Fruit fly (Drosophila melanogaster) whole organism, embryonic: ENCODE data around the gene Gbs-70E.

Source experiments
- Abd-B ChIP-seq: fragments of 200-800 bp; sonication (Bioruptor generic); optimal IDR thresholded peaks from 2 replicates; lab custom pipeline; 2018; ENCODE audit warnings: missing biosample characterization, mild to moderate bottlenecking, missing genetic modification characterization, moderate library complexity
- CG10147 ChIP-seq: fragments of 200-800 bp; sonication (Bioruptor generic); optimal IDR thresholded peaks from 2 replicates; lab custom pipeline; 2019; ENCODE audit warnings: missing biosample characterization, mild to moderate bottlenecking, missing genetic modification characterization, moderate library complexity
- CG12659 ChIP-seq: fragments of 200-800 bp; sonication (Bioruptor generic); optimal IDR thresholded peaks from 3 replicates; lab custom pipeline; 2017; ENCODE audit warnings: mild to moderate bottlenecking, missing biosample characterization, missing genetic modification reagents, missing genetic modification characterization
- CG12942 ChIP-seq: fragments of 200-800 bp; sonication (Bioruptor generic); optimal IDR thresholded peaks from 3 replicates; lab custom pipeline; 2016; ENCODE audit warnings: missing biosample characterization, missing genetic modification characterization
- CG15514 ChIP-seq: fragments of 200-800 bp; sonication (Bioruptor generic); optimal IDR thresholded peaks from 3 replicates; lab custom pipeline; 2017; ENCODE audit warnings: missing biosample characterization, missing genetic modification characterization, mild to moderate bottlenecking, moderate library complexity, missing genetic modification reagents
- CG1603 ChIP-seq: fragments of 200-800 bp; sonication (Bioruptor generic); optimal IDR thresholded peaks from 2 replicates; lab custom pipeline; 2019; ENCODE audit warnings: missing biosample characterization, mild to moderate bottlenecking, missing genetic modification characterization, moderate library complexity
- CG17829 ChIP-seq: fragments of 200-800 bp; optimal IDR thresholded peaks from 2 replicates; lab custom pipeline; 2019; ENCODE audit warnings: missing biosample characterization, mild to moderate bottlenecking, missing genetic modification characterization, moderate library complexity
- CG2712 ChIP-seq: fragments of 200-800 bp; optimal IDR thresholded peaks from 3 replicates; lab custom pipeline; 2019; ENCODE audit warnings: missing biosample characterization, mild to moderate bottlenecking, missing genetic modification characterization, moderate library complexity
- CG33557 ChIP-seq: fragments of 200-800 bp; sonication (Bioruptor generic); optimal IDR thresholded peaks from 2 replicates; lab custom pipeline; 2019; ENCODE audit warnings: missing biosample characterization, mild to moderate bottlenecking, missing genetic modification characterization, moderate library complexity
- CG34224 ChIP-seq: fragments of 200-800 bp; sonication (Bioruptor generic); IDR thresholded peaks from 3 replicates; pipeline ENCODE4 v1.3.6; 2022; ENCODE audit warnings: missing biosample characterization, missing genetic modification characterization; ENCODE audit not compliant: partially characterized antibody
- CG4617 ChIP-seq: fragments of 200-800 bp; sonication (Bioruptor generic); optimal IDR thresholded peaks from 3 replicates; lab custom pipeline; 2016; ENCODE audit warnings: missing biosample characterization, missing genetic modification characterization, borderline replicate concordance
- CG4730 ChIP-seq: fragments of 200-800 bp; sonication (Bioruptor generic); IDR thresholded peaks from 2 replicates; pipeline ENCODE4 v1.3.6; 2022; ENCODE audit warnings: missing biosample characterization, missing genetic modification characterization
- CG6791 ChIP-seq: fragments of 200-800 bp; sonication (Bioruptor generic); IDR thresholded peaks from 3 replicates; pipeline ENCODE4 v1.3.6; 2022; ENCODE audit warnings: missing biosample characterization, missing genetic modification characterization; ENCODE audit not compliant: partially characterized antibody
- CG7372 ChIP-seq: fragments of 200-800 bp; sonication (Bioruptor generic); IDR thresholded peaks from 2 replicates; pipeline ENCODE4 v1.3.6; 2022; ENCODE audit warnings: missing biosample characterization, missing genetic modification characterization
- CG7963 ChIP-seq: fragments of 200-800 bp; sonication (Bioruptor generic); IDR thresholded peaks from 3 replicates; pipeline ENCODE4 v1.3.6; 2022; ENCODE audit warnings: missing biosample characterization, missing genetic modification characterization; ENCODE audit not compliant: partially characterized antibody
- CG8290 ChIP-seq, 3 experiments: fragments of 200-800 bp; sonication (Bioruptor generic); optimal IDR thresholded peaks; 2 replicates each; lab custom pipeline; 2016 to 2019; ENCODE audit warnings: missing biosample characterization in 3 of 3, missing genetic modification characterization in 3 of 3, mild to moderate bottlenecking in 2 of 3, moderate library complexity in 1 of 3
- CG9215 ChIP-seq: fragments of 200-800 bp; sonication (Bioruptor generic); IDR thresholded peaks from 2 replicates; pipeline ENCODE4 v1.3.6; 2022; ENCODE audit warnings: missing biosample characterization, missing genetic modification characterization
- CoRest ChIP-seq: fragments of 200-800 bp; sonication (Bioruptor generic); optimal IDR thresholded peaks from 3 replicates; lab custom pipeline; 2018; ENCODE audit warnings: missing biosample characterization, mild to moderate bottlenecking, missing genetic modification characterization, moderate library complexity
- Dref ChIP-seq: fragments of 200-800 bp; sonication (Bioruptor generic); IDR thresholded peaks from 2 replicates; pipeline ENCODE4 v1.3.6; 2022; ENCODE audit warnings: missing biosample characterization, missing genetic modification characterization
- E2f2 ChIP-seq: fragments of 200-800 bp; sonication (Bioruptor generic); IDR thresholded peaks from 2 replicates; pipeline ENCODE4 v1.3.6; 2022; ENCODE audit warnings: missing biosample characterization, missing genetic modification characterization
- Ets97D ChIP-seq: fragments of 200-800 bp; sonication (Bioruptor generic); optimal IDR thresholded peaks from 3 replicates; lab custom pipeline; 2016; ENCODE audit warnings: missing biosample characterization, missing genetic modification characterization
- Fer1 ChIP-seq: fragments of 200-800 bp; sonication (Bioruptor generic); optimal IDR thresholded peaks from 2 replicates; lab custom pipeline; 2017; ENCODE audit warnings: missing biosample characterization, mild to moderate bottlenecking, missing genetic modification characterization
- HLH4C ChIP-seq: fragments of 200-800 bp; sonication (Bioruptor generic); IDR thresholded peaks from 3 replicates; pipeline ENCODE4 v1.3.6; 2022; ENCODE audit warnings: missing biosample characterization, missing genetic modification characterization; ENCODE audit not compliant: partially characterized antibody
- Hmr ChIP-seq: fragments of 200-800 bp; sonication (Bioruptor generic); optimal IDR thresholded peaks from 3 replicates; lab custom pipeline; 2017; ENCODE audit warnings: mild to moderate bottlenecking, missing biosample characterization, missing genetic modification reagents, missing genetic modification characterization
- Lhr ChIP-seq: fragments of 200-800 bp; sonication (Bioruptor generic); optimal IDR thresholded peaks from 3 replicates; lab custom pipeline; 2017; ENCODE audit warnings: mild to moderate bottlenecking, missing biosample characterization, missing genetic modification reagents, missing genetic modification characterization
- MBD-R2 ChIP-seq: fragments of 200-800 bp; sonication (Bioruptor generic); IDR thresholded peaks from 2 replicates; pipeline ENCODE4 v1.3.6; 2022; ENCODE audit warnings: missing biosample characterization, missing genetic modification characterization
- Nf-YB ChIP-seq: fragments of 200-800 bp; sonication (Bioruptor generic); optimal IDR thresholded peaks from 3 replicates; lab custom pipeline; 2019; ENCODE audit warnings: missing biosample characterization, mild to moderate bottlenecking, missing genetic modification characterization, moderate library complexity
- Oli ChIP-seq: fragments of 200-800 bp; sonication (Bioruptor generic); optimal IDR thresholded peaks from 2 replicates; lab custom pipeline; 2018; ENCODE audit warnings: missing biosample characterization, mild to moderate bottlenecking, missing genetic modification characterization, moderate library complexity
- Opbp ChIP-seq: fragments of 200-800 bp; sonication (Bioruptor generic); IDR thresholded peaks from 3 replicates; pipeline ENCODE4 v1.3.6; 2022; ENCODE audit warnings: missing biosample characterization, missing genetic modification characterization; ENCODE audit not compliant: partially characterized antibody
- Rx ChIP-seq: fragments of 200-800 bp; sonication (Bioruptor generic); IDR thresholded peaks from 2 replicates; pipeline ENCODE4 v1.3.6; 2022; ENCODE audit warnings: missing biosample characterization, missing genetic modification characterization
- TFAM ChIP-seq: fragments of 200-800 bp; sonication (Bioruptor generic); optimal IDR thresholded peaks from 2 replicates; lab custom pipeline; 2017; ENCODE audit warnings: missing biosample characterization, missing genetic modification characterization, inconsistent platforms
- Trl ChIP-seq, 3 experiments: fragments of >200 bp in 2 of 3; fragments of 200-800 bp in 1 of 3; sonication (Bioruptor generic) in 1 of 3; optimal IDR thresholded peaks; 2 replicates in 1 of 3; 3 replicates in 2 of 3; lab custom pipeline; 2016 to 2017; ENCODE audit warnings: missing biosample characterization in 1 of 3, missing genetic modification characterization in 1 of 3
- Xrp1 ChIP-seq: fragments of 200-800 bp; sonication (Bioruptor generic); IDR thresholded peaks from 2 replicates; pipeline ENCODE4 v1.3.6; 2022; ENCODE audit warnings: missing biosample characterization, missing genetic modification characterization
- YL-1 ChIP-seq: fragments of 200-800 bp; sonication (Bioruptor generic); optimal IDR thresholded peaks from 3 replicates; lab custom pipeline; 2017; ENCODE audit warnings: missing biosample characterization, mild to moderate bottlenecking, missing genetic modification characterization
- al ChIP-seq: fragments of 200-800 bp; sonication (Bioruptor generic); IDR thresholded peaks from 2 replicates; pipeline ENCODE4 v1.3.6; 2022; ENCODE audit warnings: missing biosample characterization, missing genetic modification characterization
- amos ChIP-seq: fragments of 200-800 bp; sonication (Bioruptor generic); IDR thresholded peaks from 2 replicates; pipeline ENCODE4 v1.3.6; 2022; ENCODE audit warnings: missing biosample characterization, missing genetic modification characterization; ENCODE audit not compliant: partially characterized antibody
- bbx ChIP-seq: fragments of 200-800 bp; sonication (Bioruptor generic); IDR thresholded peaks from 2 replicates; pipeline ENCODE4 v1.3.6; 2022; ENCODE audit warnings: missing biosample characterization, missing genetic modification characterization; ENCODE audit not compliant: partially characterized antibody
- cas ChIP-seq: fragments of 200-800 bp; sonication (Bioruptor generic); IDR thresholded peaks from 2 replicates; pipeline ENCODE4 v1.3.6; 2022; ENCODE audit warnings: missing biosample characterization, missing genetic modification characterization
- disco-r ChIP-seq: fragments of 200-800 bp; sonication (Bioruptor generic); optimal IDR thresholded peaks from 2 replicates; lab custom pipeline; 2016; ENCODE audit warnings: missing biosample characterization, missing genetic modification characterization
- esg ChIP-seq: fragments of 200-800 bp; sonication (Bioruptor generic); conservative IDR thresholded peaks from 2 replicates; pipeline ENCODE4 v1.3.6; 2022; ENCODE audit warnings: missing biosample characterization, missing genetic modification characterization
- exex ChIP-seq: fragments of 200-800 bp; sonication (Bioruptor generic); optimal IDR thresholded peaks from 4 replicates; lab custom pipeline; 2018; ENCODE audit warnings: missing biosample characterization, mild to moderate bottlenecking, missing genetic modification characterization, moderate library complexity
- gfzf ChIP-seq: fragments of 200-800 bp; sonication (Bioruptor generic); optimal IDR thresholded peaks from 2 replicates; lab custom pipeline; 2016; ENCODE audit warnings: missing biosample characterization, mild to moderate bottlenecking, missing genetic modification characterization, moderate library complexity
- gt ChIP-seq: fragments of 200-800 bp; sonication (Bioruptor generic); IDR thresholded peaks from 2 replicates; pipeline ENCODE4 v1.3.6; 2022; ENCODE audit warnings: missing biosample characterization, missing genetic modification characterization
- lbe ChIP-seq: fragments of 200-800 bp; sonication (Bioruptor generic); optimal IDR thresholded peaks from 2 replicates; lab custom pipeline; 2016; ENCODE audit warnings: missing biosample characterization, mild to moderate bottlenecking, missing genetic modification characterization
- row ChIP-seq: fragments of 200-800 bp; sonication (Bioruptor generic); IDR thresholded peaks from 3 replicates; pipeline ENCODE4 v1.3.6; 2022; ENCODE audit warnings: missing biosample characterization, missing genetic modification characterization
- sna ChIP-seq: fragments of 200-800 bp; sonication (Bioruptor generic); IDR thresholded peaks from 2 replicates; pipeline ENCODE4 v1.3.6; 2022; ENCODE audit warnings: missing biosample characterization, missing genetic modification characterization; ENCODE audit not compliant: partially characterized antibody
- vnd ChIP-seq: fragments of 200-800 bp; sonication (Bioruptor generic); IDR thresholded peaks from 3 replicates; pipeline ENCODE4 v1.3.6; 2022; ENCODE audit warnings: missing biosample characterization, missing genetic modification characterization; ENCODE audit not compliant: partially characterized antibody
- zen ChIP-seq: fragments of 200-800 bp; sonication (Bioruptor generic); optimal IDR thresholded peaks from 3 replicates; lab custom pipeline; 2018; ENCODE audit warnings: missing biosample characterization, mild to moderate bottlenecking, missing genetic modification characterization, moderate library complexity

Gbs-70E gene

DNA sequence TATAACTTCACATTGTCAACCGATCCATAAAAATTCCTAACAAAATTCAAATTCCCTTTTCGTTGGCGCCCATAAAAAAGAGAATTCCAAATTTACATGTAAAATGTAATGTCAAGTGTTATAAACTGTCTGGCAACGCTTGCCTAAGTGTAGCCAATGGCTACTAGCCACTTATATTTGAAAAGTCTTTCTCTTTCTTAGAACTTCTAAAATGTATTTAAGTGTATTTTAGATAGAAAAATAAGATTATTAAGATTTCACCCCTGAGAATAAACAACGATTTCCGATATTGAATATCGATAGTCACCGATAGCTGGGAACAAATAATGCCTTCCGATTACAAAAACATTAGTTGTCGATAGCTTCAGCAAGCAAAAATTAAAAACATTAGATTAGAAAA is 8.9 kb upstream of the Gbs-70E start, which contains the start of gene CG34039 (continued):
- peak; percentile 6 for TF ChIP-seq lbe (GFP tag; lab: Kevin White, UChicago)
- TF ChIP-seq Opbp (GFP tag; lab: Robert Waterston, UW): peak; percentile 82; the same call in 2 of the 3 replicates
- TF ChIP-seq CG7963 (GFP tag; lab: Robert Waterston, UW): peak; percentile 95; the same call in 2 of the 3 replicates
- no peak for TF ChIP-seq Oli (tag; lab: Kevin White, UChicago)
- no peak for TF ChIP-seq Rx
- peak; percentile 13 for TF ChIP-seq exex (tag; lab: Kevin White, UChicago)
- TF ChIP-seq disco-r: no peak
- peak; percentile 28 for TF ChIP-seq zen
- peak; percentile 98 for TF ChIP-seq HLH4C (GFP tag; lab: Robert Waterston, UW)
- peak; percentile 25 for TF ChIP-seq CG1603
- peak; percentile 72 for TF ChIP-seq Nf-YB
- TF ChIP-seq CG6791 (GFP tag; lab: Robert Waterston, UW): peak; percentile 95
- TF ChIP-seq amos (GFP tag; lab: Robert Waterston, UW): peak; percentile 93; the same call in 1 of the 2 replicates
- no peak for TF ChIP-seq CG9215 (GFP tag; lab: Robert Waterston, UW)
- no peak for TF ChIP-seq TFAM (GFP tag; lab: Kevin White, UChicago)
- TF ChIP-seq CG8290 (GFP tag; optimal IDR thresholded peaks at IDR 0.05; lab: Kevin White, UChicago): peak; percentile 50
- TF ChIP-seq CG8290 (tag; optimal IDR thresholded peaks at IDR 0.05; lab: Kevin White, UChicago): peak in 1 of 2 experiments; percentile 70
- peak; percentile 52 for TF ChIP-seq CG10147 (GFP tag; lab: Kevin White, UChicago)
- TF ChIP-seq CG4617 (GFP tag; lab: Kevin White, UChicago): peak; percentile 66
- TF ChIP-seq CG12659 (GFP tag; lab: Kevin White, UChicago): peak; percentile 75
- no peak for TF ChIP-seq Xrp1 (GFP tag; lab: Robert Waterston, UW)
- peak; percentile 97 for TF ChIP-seq CG34224
- TF ChIP-seq Lhr: peak; percentile 90
- TF ChIP-seq Ets97D: peak; percentile 56
- TF ChIP-seq gt (GFP tag; lab: Robert Waterston, UW): no peak
- no peak for TF ChIP-seq Fer1 (GFP tag; lab: Kevin White, UChicago)
- TF ChIP-seq Trl (optimal IDR thresholded peaks at IDR 0.05; lab: Kevin White, UChicago): no peak
- TF ChIP-seq Trl (GFP tag; optimal IDR thresholded peaks at IDR 0.05; lab: Kevin White, UChicago): no peak
- TF ChIP-seq gfzf (GFP tag; lab: Kevin White, UChicago): peak; percentile 24
- peak; percentile 96 for TF ChIP-seq bbx (GFP tag; lab: Robert Waterston, UW)
- peak; percentile 90 for TF ChIP-seq Dref (GFP tag; lab: Robert Waterston, UW)
- TF ChIP-seq CG7372 (GFP tag; lab: Robert Waterston, UW): no peak
- peak; percentile 63 for TF ChIP-seq MBD-R2 (GFP tag; lab: Robert Waterston, UW)
- TF ChIP-seq CG4730 (GFP tag; lab: Robert Waterston, UW): no peak
- TF ChIP-seq CG15514 (GFP tag; lab: Kevin White, UChicago): peak; percentile 79
- peak; percentile 31; the same call in 2 of the 3 replicates for TF ChIP-seq row (GFP tag; lab: Robert Waterston, UW)
- peak; percentile 60 for TF ChIP-seq CG17829 (tag; lab: Kevin White, UChicago)
- peak; percentile 97 for TF ChIP-seq sna (GFP tag; lab: Robert Waterston, UW)
- peak; percentile 33 for TF ChIP-seq Hmr
- TF ChIP-seq YL-1 (GFP tag; lab: Kevin White, UChicago): peak; percentile 11
- no peak for TF ChIP-seq esg
- peak; percentile 8 for TF ChIP-seq CG12942
- TF ChIP-seq Abd-B (GFP tag; lab: Kevin White, UChicago): peak; percentile 4
- TF ChIP-seq vnd (GFP tag; lab: Robert Waterston, UW): peak; percentile 94
- peak; percentile 33 for TF ChIP-seq CoRest
- TF ChIP-seq CG2712: peak; percentile 58
- no peak for TF ChIP-seq cas
- TF ChIP-seq al (GFP tag; lab: Robert Waterston, UW): no peak
- peak; percentile 97 for TF ChIP-seq E2f2
- TF ChIP-seq CG33557 (GFP tag; lab: Kevin White, UChicago): no peak
